Worm (Caenorhabditis elegans): ENCODE measurements around the gene Y41C4A.22.
A peak's percentile ranks its signal among the peaks of the same experiment; 100 is the strongest.

Y41C4A.22 gene

ce11 chrIII:11657185-11657817, 37.8 kb upstream of the Y41C4A.22 start, which contains the start of gene crh-1 (continued):
- TF ChIP-seq mls-2 (tag; optimal IDR thresholded peaks at IDR 0.05) (no peak), sem-2 (GFP tag; optimal IDR thresholded peaks at IDR 0.05) (no peak), unc-62 (GFP tag; optimal IDR thresholded peaks at IDR 0.05) (no peak)

ce11 chrIII:11659804-11660203, 35.3 kb upstream of the Y41C4A.22 start:
- TF ChIP-seq elt-3 (tag; optimal IDR thresholded peaks at IDR 0.05): no peak
- TF ChIP-seq mls-2 (tag; optimal IDR thresholded peaks at IDR 0.05): no peak
- TF ChIP-seq lsy-2 (tag; optimal IDR thresholded peaks at IDR 0.05): no peak
- TF ChIP-seq nhr-28 (tag; optimal IDR thresholded peaks at IDR 0.05): no peak
- TF ChIP-seq ceh-43 (GFP tag; optimal IDR thresholded peaks at IDR 0.05): no peak
- no peak for TF ChIP-seq nhr-12 (tag; optimal IDR thresholded peaks at IDR 0.05)
- no peak for TF ChIP-seq nhr-237 (tag; optimal IDR thresholded peaks at IDR 0.05)
- TF ChIP-seq M03D4.4 (tag; optimal IDR thresholded peaks at IDR 0.05): no peak
- no peak for TF ChIP-seq tbx-8 (GFP tag; optimal IDR thresholded peaks at IDR 0.05)
- no peak for TF ChIP-seq bed-3 (GFP tag; optimal IDR thresholded peaks at IDR 0.05)
- TF ChIP-seq mab-5 (tag; optimal IDR thresholded peaks at IDR 0.05): no peak
- no peak for TF ChIP-seq sptf-1 (tag; optimal IDR thresholded peaks at IDR 0.05)
- no peak for TF ChIP-seq unc-120 (tag; optimal IDR thresholded peaks at IDR 0.05; ENCODE audit: poor library complexity, severe bottlenecking)
- TF ChIP-seq unc-39 (tag; optimal IDR thresholded peaks at IDR 0.05): no peak
- TF ChIP-seq unc-62 (GFP tag; optimal IDR thresholded peaks at IDR 0.05): no peak
- TF ChIP-seq pha-4 (tag; optimal IDR thresholded peaks at IDR 0.05): no peak
- TF ChIP-seq elt-1 (tag; optimal IDR thresholded peaks at IDR 0.05; ENCODE audit: borderline replicate concordance, insufficient read depth): no peak
- TF ChIP-seq sem-2 (GFP tag; optimal IDR thresholded peaks at IDR 0.05): no peak
- no peak for TF ChIP-seq ztf-11 (tag; optimal IDR thresholded peaks at IDR 0.05)
- TF ChIP-seq cnd-1 (tag; optimal IDR thresholded peaks at IDR 0.05): no peak

ce11 chrIII:11660736-11661135, 34.3 kb upstream of the Y41C4A.22 start:
- TF ChIP-seq ceh-39 (tag; optimal IDR thresholded peaks at IDR 0.05) (no peak), lsy-2 (tag; optimal IDR thresholded peaks at IDR 0.05) (no peak), ces-1 (GFP tag; optimal IDR thresholded peaks at IDR 0.05) (no peak), unc-62 (GFP tag; optimal IDR thresholded peaks at IDR 0.05) (no peak), elt-1 (tag; optimal IDR thresholded peaks at IDR 0.05; ENCODE audit: borderline replicate concordance, insufficient read depth) (no peak), mls-2 (tag; optimal IDR thresholded peaks at IDR 0.05) (no peak), cnd-1 (tag; optimal IDR thresholded peaks at IDR 0.05) (no peak), unc-120 (tag; optimal IDR thresholded peaks at IDR 0.05; ENCODE audit: poor library complexity, severe bottlenecking) (no peak), sptf-1 (tag; optimal IDR thresholded peaks at IDR 0.05) (no peak), nhr-12 (tag; optimal IDR thresholded peaks at IDR 0.05) (no peak), lin-32 (GFP tag; optimal IDR thresholded peaks at IDR 0.05) (no peak), drap-1 (GFP tag; optimal IDR thresholded peaks at IDR 0.05) (no peak), snpc-4 (tag; optimal IDR thresholded peaks at IDR 0.05) (no peak), tbx-8 (GFP tag; optimal IDR thresholded peaks at IDR 0.05) (no peak), sem-2 (GFP tag; optimal IDR thresholded peaks at IDR 0.05) (no peak), flh-1 (GFP tag; optimal IDR thresholded peaks at IDR 0.05) (no peak), blmp-1 (tag; optimal IDR thresholded peaks at IDR 0.05) (no peak), mep-1 (tag; optimal IDR thresholded peaks at IDR 0.05) (no peak), ceh-43 (GFP tag; optimal IDR thresholded peaks at IDR 0.05) (no peak), ham-2 (GFP tag; optimal IDR thresholded peaks at IDR 0.05) (no peak)

ce11 chrIII:11663400-11663799, 31.7 kb upstream of the Y41C4A.22 start:
- TF ChIP-seq ces-1 (GFP tag; optimal IDR thresholded peaks at IDR 0.05): peak; percentile 67
- no peak for TF ChIP-seq blmp-1 (tag; optimal IDR thresholded peaks at IDR 0.05)

ce11 chrIII:11666819-11667218, 28.3 kb upstream of the Y41C4A.22 start:
- TF ChIP-seq mep-1 (tag; optimal IDR thresholded peaks at IDR 0.05) (no peak), blmp-1 (tag; optimal IDR thresholded peaks at IDR 0.05) (peak; percentile 27), lsy-2 (tag; optimal IDR thresholded peaks at IDR 0.05) (no peak)

- TF ChIP-seq snpc-4 (tag; optimal IDR thresholded peaks at IDR 0.05) (no peak), ztf-11 (tag; optimal IDR thresholded peaks at IDR 0.05) (no peak), ceh-83 (GFP tag; optimal IDR thresholded peaks at IDR 0.05) (no peak), bed-3 (GFP tag; optimal IDR thresholded peaks at IDR 0.05) (no peak), ceh-39 (tag; optimal IDR thresholded peaks at IDR 0.05) (no peak), nhr-237 (tag; optimal IDR thresholded peaks at IDR 0.05) (no peak), drap-1 (GFP tag; optimal IDR thresholded peaks at IDR 0.05) (no peak), tbx-8 (GFP tag; optimal IDR thresholded peaks at IDR 0.05) (no peak)
Observed at ce11 chrIII:11669008-11669407, 26.1 kb upstream of the Y41C4A.22 start.

Data from whole organism, mixed stage, embryonic.